Worm (Caenorhabditis elegans): ENCODE measurements around the gene D2007.1.

- no peak for TF ChIP-seq nhr-237 (tag; optimal IDR thresholded peaks at IDR 0.05)
- peak in 1 of 2 experiments; percentile 88 for TF ChIP-seq unc-62 (GFP tag; optimal IDR thresholded peaks at IDR 0.05 in 1 of 2)
- TF ChIP-seq unc-62 (tag; optimal IDR thresholded peaks at IDR 0.05) = no peak
- no peak for TF ChIP-seq Y5F2A.4 (GFP tag; optimal IDR thresholded peaks at IDR 0.05)
- TF ChIP-seq ces-1 (GFP tag; optimal IDR thresholded peaks at IDR 0.05) = no peak
- TF ChIP-seq ceh-82 (tag; optimal IDR thresholded peaks at IDR 0.05) = no peak
Measured at ce11 chrIII:8105771-8106170, 49.5 kb upstream of the D2007.1 start.

Data from whole organism, L4 larva.